Worm (Caenorhabditis elegans) whole organism, young adult: ENCODE results near the gene T05C3.6.

ENCODE experiments used
- C17E4.6 ChIP-seq: fragments of 200-800 bp; sonication (Bioruptor generic); IDR thresholded peaks from 2 replicates; pipeline ENCODE4 v1.3.6; 2022; ENCODE audit warnings: missing genetic modification reagents, missing genetic modification characterization, missing compliant biosample characterization
- ceh-58 ChIP-seq: fragments of 200-800 bp; sonication (Bioruptor generic); IDR thresholded peaks from 2 replicates; pipeline ENCODE4 v1.3.6; 2022; ENCODE audit warnings: missing genetic modification characterization, missing compliant biosample characterization
- efl-1 ChIP-seq: fragments of 150-350 bp; optimal IDR thresholded peaks from 2 replicates; lab custom pipeline; 2014; ENCODE audit warnings: missing biosample characterization, missing genetic modification reagents, missing genetic modification characterization
- egl-18 ChIP-seq: fragments of 200-800 bp; sonication (Bioruptor generic); IDR thresholded peaks from 2 replicates; pipeline ENCODE4 v1.3.6; 2022; ENCODE audit warnings: missing genetic modification reagents, missing genetic modification characterization, missing compliant biosample characterization
- ekl-4 ChIP-seq: fragments of 200-800 bp; sonication (Bioruptor generic); IDR thresholded peaks from 2 replicates; pipeline ENCODE4 v1.3.6; 2022; ENCODE audit warnings: missing genetic modification reagents, missing genetic modification characterization, missing compliant biosample characterization
- mes-4 ChIP-seq: sonication (generic microtip); optimal IDR thresholded peaks from 2 replicates; lab custom pipeline; 2016; ENCODE audit warnings: missing genotype, missing genetic modification characterization, missing compliant biosample characterization
- nfya-1 ChIP-seq: sonication (generic microtip); optimal IDR thresholded peaks from 2 replicates; lab custom pipeline; 2017; ENCODE audit warnings: antibody characterized with exemption, missing compliant biosample characterization, missing genetic modification characterization, borderline replicate concordance; ENCODE audit not compliant: insufficient read depth
- rpc-1 ChIP-seq, 2 experiments: fragments of 150-350 bp in 1 of 2; sonication (generic microtip) in 1 of 2; optimal IDR thresholded peaks; 2 replicates each; lab custom pipeline; 2014 to 2018; ENCODE audit warnings: missing biosample characterization in 1 of 2, missing genetic modification characterization in 1 of 2, missing genetic modification reagents in 1 of 2, missing genotype in 1 of 2
- unc-130 ChIP-seq: sonication (generic microtip); optimal IDR thresholded peaks from 2 replicates; lab custom pipeline; 2016; ENCODE audit warnings: missing genetic modification reagents, missing genetic modification characterization, missing compliant biosample characterization
- unc-62 ChIP-seq: fragments of 150-350 bp; optimal IDR thresholded peaks from 2 replicates; lab custom pipeline; 2014; ENCODE audit warnings: missing biosample characterization, missing genetic modification reagents, missing genetic modification characterization
- xnd-1 ChIP-seq: sonication (generic microtip); optimal IDR thresholded peaks from 2 replicates; lab custom pipeline; 2016; ENCODE audit warnings: missing genotype, missing genetic modification reagents, missing genetic modification characterization, missing compliant biosample characterization

DNA sequence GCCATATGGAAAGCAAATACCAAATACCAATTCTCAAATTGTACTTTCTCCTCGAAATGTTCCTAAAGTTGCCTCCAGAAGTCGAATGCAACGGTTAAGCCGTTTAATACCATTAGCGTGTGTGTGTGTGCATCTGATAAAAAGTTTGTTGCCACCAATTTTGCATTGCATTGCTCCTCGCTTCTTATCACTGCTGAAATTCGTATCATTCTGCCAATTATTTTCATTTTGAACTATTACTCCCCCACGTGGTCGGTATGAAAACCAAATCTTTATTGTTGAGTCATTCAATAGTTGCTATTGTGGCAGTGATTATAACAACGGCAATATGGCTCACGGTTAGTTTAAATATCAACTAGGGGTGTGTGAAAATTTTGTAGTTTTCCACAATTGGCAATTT lies at the start of gene T05C3.6:
- no peak for TF ChIP-seq rpc-1 (optimal IDR thresholded peaks at IDR 0.05; lab: Kevin White, UChicago)
- no peak for TF ChIP-seq rpc-1 (tag; optimal IDR thresholded peaks at IDR 0.05; lab: Kevin White, UChicago)
- no peak for TF ChIP-seq egl-18 (GFP tag; lab: Robert Waterston, UW)
- no peak for TF ChIP-seq xnd-1 (tag; lab: Kevin White, UChicago)
- no peak for TF ChIP-seq C17E4.6
- TF ChIP-seq ceh-58 (GFP tag; lab: Robert Waterston, UW): no peak
- TF ChIP-seq ekl-4 (GFP tag; lab: Robert Waterston, UW): no peak
- TF ChIP-seq unc-130: no peak
- no peak for TF ChIP-seq mes-4 (tag; lab: Kevin White, UChicago)
- no peak for TF ChIP-seq nfya-1 (tag; lab: Kevin White, UChicago)
- TF ChIP-seq efl-1 (GFP tag; lab: Kevin White, UChicago): no peak
- TF ChIP-seq unc-62: no peak
